Fruit fly (Drosophila melanogaster) whole organism, embryonic: ENCODE measurements around the gene Ythdf.

ENCODE experiments used
- ATbp ChIP-seq: fragments of 200-800 bp; sonication (Bioruptor generic); optimal IDR thresholded peaks from 2 replicates; lab custom pipeline; 2017; ENCODE audit warnings: missing biosample characterization, mild to moderate bottlenecking, missing genetic modification characterization, missing genetic modification reagents
- Atf-2 ChIP-seq: fragments of 200-800 bp; sonication (Bioruptor generic); optimal IDR thresholded peaks from 2 replicates; lab custom pipeline; 2016; ENCODE audit warnings: missing biosample characterization, missing genetic modification characterization
- Awh ChIP-seq: fragments of 200-800 bp; sonication (Bioruptor generic); IDR thresholded peaks from 2 replicates; pipeline ENCODE4, ENCODE4 v1.3.6; 2022; ENCODE audit warnings: missing biosample characterization, missing genetic modification characterization
- CG11093 ChIP-seq: fragments of 200-800 bp; sonication (Bioruptor generic); IDR thresholded peaks from 3 replicates; pipeline ENCODE4 v1.3.6; 2022; ENCODE audit warnings: missing biosample characterization, missing genetic modification characterization
- CG12744 ChIP-seq: fragments of 200-800 bp; sonication (Bioruptor generic); optimal IDR thresholded peaks from 2 replicates; lab custom pipeline; 2016; ENCODE audit warnings: missing biosample characterization, missing genetic modification characterization
- CG13894 ChIP-seq: fragments of 200-800 bp; sonication (Bioruptor generic); optimal IDR thresholded peaks from 3 replicates; lab custom pipeline; 2018; ENCODE audit warnings: missing biosample characterization, mild to moderate bottlenecking, missing genetic modification characterization, moderate library complexity
- CG15696 ChIP-seq: fragments of 200-800 bp; sonication (Bioruptor generic); optimal IDR thresholded peaks from 2 replicates; lab custom pipeline; 2019; ENCODE audit warnings: missing biosample characterization, mild to moderate bottlenecking, missing genetic modification characterization, moderate library complexity
- CG17829 ChIP-seq: fragments of 200-800 bp; optimal IDR thresholded peaks from 2 replicates; lab custom pipeline; 2019; ENCODE audit warnings: missing biosample characterization, mild to moderate bottlenecking, missing genetic modification characterization, moderate library complexity
- CG2199 ChIP-seq: fragments of 200-800 bp; sonication (Bioruptor generic); IDR thresholded peaks from 3 replicates; pipeline ENCODE4 v1.3.6; 2022; ENCODE audit warnings: missing biosample characterization, missing genetic modification characterization
- CG2678 ChIP-seq: fragments of 200-800 bp; sonication (Bioruptor generic); optimal IDR thresholded peaks from 3 replicates; lab custom pipeline; 2019; ENCODE audit warnings: missing biosample characterization, mild to moderate bottlenecking, missing genetic modification characterization, moderate library complexity
- CG2889 ChIP-seq: fragments of 200-800 bp; sonication (Bioruptor generic); IDR thresholded peaks from 3 replicates; pipeline ENCODE4 v1.3.6; 2022; ENCODE audit warnings: missing biosample characterization, missing genetic modification characterization
- CG34376 ChIP-seq: fragments of 200-800 bp; sonication (Bioruptor generic); optimal IDR thresholded peaks from 2 replicates; lab custom pipeline; 2018; ENCODE audit warnings: missing biosample characterization, mild to moderate bottlenecking, missing genetic modification characterization
- CG3847 ChIP-seq: fragments of 200-800 bp; sonication (Bioruptor generic); IDR thresholded peaks from 2 replicates; pipeline ENCODE4 v1.3.6; 2022; ENCODE audit warnings: missing biosample characterization, missing genetic modification characterization
- CG5245 ChIP-seq: fragments of 200-800 bp; sonication (Bioruptor generic); optimal IDR thresholded peaks from 3 replicates; lab custom pipeline; 2016; ENCODE audit warnings: missing biosample characterization, missing genetic modification characterization
- CG8281 ChIP-seq: fragments of 200-800 bp; sonication (Bioruptor generic); optimal IDR thresholded peaks from 2 replicates; lab custom pipeline; 2018; ENCODE audit warnings: missing biosample characterization, mild to moderate bottlenecking, missing genetic modification characterization, moderate library complexity
- CG9797 ChIP-seq: fragments of 200-800 bp; sonication (Bioruptor generic); optimal IDR thresholded peaks from 3 replicates; lab custom pipeline; 2018; ENCODE audit warnings: missing biosample characterization, mild to moderate bottlenecking, missing genetic modification characterization
- Camta ChIP-seq: fragments of 200-800 bp; sonication (Bioruptor generic); optimal IDR thresholded peaks from 2 replicates; lab custom pipeline; 2016; ENCODE audit warnings: missing biosample characterization, missing genetic modification characterization
- D ChIP-seq, 2 experiments: fragments of 200-800 bp in 1 of 2; fragments of >200 bp in 1 of 2; sonication (Bioruptor generic) in 1 of 2; optimal IDR thresholded peaks; 2 replicates in 1 of 2; 3 replicates in 1 of 2; lab custom pipeline; 2017; ENCODE audit warnings: mild to moderate bottlenecking in 1 of 2, missing biosample characterization in 1 of 2, missing genetic modification characterization in 1 of 2, missing genetic modification reagents in 1 of 2
- D19B ChIP-seq: fragments of 200-800 bp; sonication (Bioruptor generic); optimal IDR thresholded peaks from 2 replicates; lab custom pipeline; 2017; ENCODE audit warnings: missing biosample characterization, mild to moderate bottlenecking, missing genetic modification characterization
- Dll ChIP-seq: fragments of 200-800 bp; sonication (Bioruptor generic); IDR thresholded peaks from 4 replicates; pipeline ENCODE4 v1.3.6; 2022; ENCODE audit warnings: missing biosample characterization, missing genetic modification characterization; ENCODE audit not compliant: partially characterized antibody
- Lpt ChIP-seq: fragments of >200 bp; optimal IDR thresholded peaks from 2 replicates; lab custom pipeline; 2018; ENCODE audit warnings: missing biosample characterization, missing genetic modification characterization
- MBD-R2 ChIP-seq: fragments of 200-800 bp; sonication (Bioruptor generic); IDR thresholded peaks from 2 replicates; pipeline ENCODE4 v1.3.6; 2022; ENCODE audit warnings: missing biosample characterization, missing genetic modification characterization
- Med ChIP-seq: fragments of 200-800 bp; sonication (Bioruptor generic); peaks from one replicate; lab custom pipeline; 2016; ENCODE audit warnings: missing biosample characterization, missing genetic modification characterization, mild to moderate bottlenecking, inconsistent platforms, moderate library complexity
- Rfx ChIP-seq: fragments of 200-800 bp; sonication (Bioruptor generic); IDR thresholded peaks from 2 replicates; pipeline ENCODE4 v1.3.6; 2022; ENCODE audit warnings: missing biosample characterization, missing genetic modification characterization
- Scr ChIP-seq: fragments of 200-800 bp; sonication (Bioruptor generic); IDR thresholded peaks from 2 replicates; pipeline ENCODE4 v1.3.6; 2022; ENCODE audit warnings: missing biosample characterization, missing genetic modification characterization; ENCODE audit not compliant: partially characterized antibody
- Stat92E ChIP-seq, 3 experiments: fragments of >200 bp in 2 of 3; fragments of 200-800 bp in 1 of 3; sonication (Bioruptor generic) in 1 of 3; optimal IDR thresholded peaks; 2 replicates each; lab custom pipeline; 2017 to 2019; ENCODE audit warnings: missing biosample characterization in 3 of 3, missing genetic modification characterization in 3 of 3, mild to moderate bottlenecking in 1 of 3, moderate library complexity in 1 of 3
- ac ChIP-seq: fragments of 200-800 bp; sonication (Bioruptor generic); optimal IDR thresholded peaks from 3 replicates; lab custom pipeline; 2017; ENCODE audit warnings: missing biosample characterization, mild to moderate bottlenecking, missing genetic modification characterization
- bbx ChIP-seq: fragments of 200-800 bp; sonication (Bioruptor generic); IDR thresholded peaks from 2 replicates; pipeline ENCODE4 v1.3.6; 2022; ENCODE audit warnings: missing biosample characterization, missing genetic modification characterization; ENCODE audit not compliant: partially characterized antibody
- cad ChIP-seq: fragments of >200 bp; optimal IDR thresholded peaks from 2 replicates; lab custom pipeline; 2017; ENCODE audit warnings: missing biosample characterization, missing genetic modification characterization
- chn ChIP-seq: fragments of 200-800 bp; sonication (Bioruptor generic); optimal IDR thresholded peaks from 2 replicates; lab custom pipeline; 2016; ENCODE audit warnings: missing biosample characterization, missing genetic modification characterization
- dm ChIP-seq: fragments of 200-800 bp; sonication (Bioruptor generic); optimal IDR thresholded peaks from 3 replicates; lab custom pipeline; 2016; ENCODE audit warnings: missing biosample characterization, missing genetic modification characterization
- fu2 ChIP-seq: fragments of 200-800 bp; sonication (Bioruptor generic); optimal IDR thresholded peaks from 2 replicates; lab custom pipeline; 2016; ENCODE audit warnings: missing biosample characterization, missing genetic modification characterization
- grau ChIP-seq: fragments of 200-800 bp; optimal IDR thresholded peaks from 3 replicates; lab custom pipeline; 2019; ENCODE audit warnings: missing biosample characterization, mild to moderate bottlenecking, missing genetic modification characterization, moderate library complexity
- gsb-n ChIP-seq: fragments of 200-800 bp; sonication (Bioruptor generic); optimal IDR thresholded peaks from 3 replicates; lab custom pipeline; 2018; ENCODE audit warnings: missing biosample characterization, mild to moderate bottlenecking, missing genetic modification characterization
- her ChIP-seq: fragments of 200-800 bp; sonication (Bioruptor generic); optimal IDR thresholded peaks from 2 replicates; lab custom pipeline; 2016; ENCODE audit warnings: missing biosample characterization, missing genetic modification characterization
- hth ChIP-seq: fragments of >200 bp; optimal IDR thresholded peaks from 2 replicates; lab custom pipeline; 2017; ENCODE audit warnings: inconsistent platforms
- insv ChIP-seq, 2 experiments: fragments of 200-800 bp; sonication (Bioruptor generic); optimal IDR thresholded peaks; 3 replicates each; lab custom pipeline; 2016 to 2018; ENCODE audit warnings: missing biosample characterization in 2 of 2, missing genetic modification characterization in 2 of 2
- kni ChIP-seq: fragments of 200-800 bp; sonication (Bioruptor generic); optimal IDR thresholded peaks from 3 replicates; lab custom pipeline; 2017; ENCODE audit warnings: mild to moderate bottlenecking, missing biosample characterization, missing genetic modification reagents, missing genetic modification characterization
- lilli ChIP-seq: fragments of 200-800 bp; sonication (Bioruptor generic); optimal IDR thresholded peaks from 3 replicates; lab custom pipeline; 2016; ENCODE audit warnings: missing biosample characterization, missing genetic modification characterization
- phol ChIP-seq: fragments of 200-800 bp; sonication (Bioruptor generic); optimal IDR thresholded peaks from 3 replicates; lab custom pipeline; 2018; ENCODE audit warnings: missing biosample characterization, mild to moderate bottlenecking, missing genetic modification characterization, moderate library complexity
- pum ChIP-seq: fragments of 200-800 bp; sonication (Bioruptor generic); optimal IDR thresholded peaks from 2 replicates; lab custom pipeline; 2016; ENCODE audit warnings: missing biosample characterization, missing genetic modification characterization
- row ChIP-seq: fragments of 200-800 bp; sonication (Bioruptor generic); IDR thresholded peaks from 3 replicates; pipeline ENCODE4 v1.3.6; 2022; ENCODE audit warnings: missing biosample characterization, missing genetic modification characterization
- sens ChIP-seq: fragments of 200-800 bp; sonication (Bioruptor generic); peaks from one replicate; lab custom pipeline; 2016; ENCODE audit warnings: missing biosample characterization, missing genetic modification characterization
- so ChIP-seq: fragments of 200-800 bp; sonication (Bioruptor generic); IDR thresholded peaks from 3 replicates; pipeline ENCODE4 v1.3.6; 2022; ENCODE audit warnings: missing biosample characterization, missing genetic modification characterization
- tll ChIP-seq, 2 experiments: fragments of 200-800 bp in 1 of 2; fragments of >200 bp in 1 of 2; sonication (Bioruptor generic) in 1 of 2; optimal IDR thresholded peaks; 2 replicates each; lab custom pipeline; 2017 to 2019; ENCODE audit warnings: missing biosample characterization in 2 of 2, missing genetic modification characterization in 2 of 2, mild to moderate bottlenecking in 1 of 2, moderate library complexity in 1 of 2
- unc-4 ChIP-seq: fragments of 200-800 bp; sonication (Bioruptor generic); IDR thresholded peaks from 2 replicates; pipeline ENCODE4 v1.3.6; 2022; ENCODE audit warnings: missing biosample characterization, missing genetic modification characterization; ENCODE audit not compliant: partially characterized antibody
- zen ChIP-seq: fragments of 200-800 bp; sonication (Bioruptor generic); optimal IDR thresholded peaks from 3 replicates; lab custom pipeline; 2018; ENCODE audit warnings: missing biosample characterization, mild to moderate bottlenecking, missing genetic modification characterization, moderate library complexity
- zfh1 ChIP-seq: fragments of 200-800 bp; sonication (Bioruptor generic); IDR thresholded peaks from 3 replicates; pipeline ENCODE4 v1.3.6; 2022; ENCODE audit warnings: missing biosample characterization, missing genetic modification characterization

The Ythdf gene

dm6 chr3R:25078665-25079064, 39.6 kb upstream of the Ythdf start:
- TF ChIP-seq Atf-2 (GFP tag; lab: Kevin White, UChicago), result no peak
- TF ChIP-seq her (GFP tag; lab: Kevin White, UChicago), result no peak
- no peak for TF ChIP-seq CG34376 (GFP tag; lab: Kevin White, UChicago)
- peak; percentile 94 for TF ChIP-seq gsb-n
- peak; percentile 43 for TF ChIP-seq cad (GFP tag; lab: Kevin White, UChicago)
- no peak for TF ChIP-seq CG15696 (tag; lab: Kevin White, UChicago)
- TF ChIP-seq CG2889 (GFP tag; lab: Robert Waterston, UW), result no peak
- TF ChIP-seq Awh, result no peak
- TF ChIP-seq D19B (GFP tag; lab: Kevin White, UChicago), result peak; percentile 3
- TF ChIP-seq sens (GFP tag; lab: Kevin White, UChicago), result peak; percentile 44

dm6 chr3R:25077280-25077820, 38.3 kb upstream of the Ythdf start:
- TF ChIP-seq CG2678 (tag; lab: Kevin White, UChicago) (no peak), CG2199 (GFP tag; lab: Robert Waterston, UW) (peak; percentile 85; the same call in 2 of the 3 replicates), zen (tag; lab: Kevin White, UChicago) (peak; percentile 87), kni (GFP tag; lab: Kevin White, UChicago) (peak; percentile 23), CG3847 (no peak), hth (peak; percentile 50), Lpt (GFP tag; lab: Kevin White, UChicago) (no peak), CG9797 (GFP tag; lab: Kevin White, UChicago) (no peak), phol (tag; lab: Kevin White, UChicago) (no peak), D (optimal IDR thresholded peaks at IDR 0.05; lab: Kevin White, UChicago) (peak; percentile 16), D (GFP tag; optimal IDR thresholded peaks at IDR 0.05; lab: Kevin White, UChicago) (no peak), Med (GFP tag; lab: Kevin White, UChicago) (peak; percentile 64), sens (GFP tag; lab: Kevin White, UChicago) (peak; percentile 8), CG5245 (peak; percentile 25), so (GFP tag; lab: Robert Waterston, UW) (no peak), unc-4 (GFP tag; lab: Robert Waterston, UW) (no peak), zfh1 (GFP tag; lab: Robert Waterston, UW) (0 out of 3 replicates have a peak, but pooled peaks have one; percentile 14), Awh (no peak), fu2 (GFP tag; lab: Kevin White, UChicago) (no peak), tll (GFP tag; optimal IDR thresholded peaks at IDR 0.05; lab: Kevin White, UChicago) (peak in 1 of 2 experiments; percentile 89), Rfx (GFP tag; lab: Robert Waterston, UW) (no peak), ac (GFP tag; lab: Kevin White, UChicago) (peak; percentile 8), cad (GFP tag; lab: Kevin White, UChicago) (peak; percentile 75)

dm6 chr3R:25074558-25074964, 35.5 kb upstream of the Ythdf start, which contains the start of the genes shams and CG11920:
Gene shams (minus strand): TSS chr3R:25074607.
Gene CG11920 (plus strand): TSS chr3R:25074877.
- TF ChIP-seq pum (GFP tag; lab: Kevin White, UChicago) (no peak), grau (tag; lab: Kevin White, UChicago) (peak; percentile 32), insv (GFP tag; optimal IDR thresholded peaks at IDR 0.05; lab: Kevin White, UChicago) (no peak), row (peak; percentile 59), ATbp (GFP tag; lab: Kevin White, UChicago) (no peak), bbx (GFP tag; lab: Robert Waterston, UW) (peak; percentile 33; the same call in 1 of the 2 replicates), CG12744 (GFP tag; lab: Kevin White, UChicago) (no peak), Scr (GFP tag; lab: Robert Waterston, UW) (peak; percentile 66), CG11093 (GFP tag; lab: Robert Waterston, UW) (no peak), CG17829 (tag; lab: Kevin White, UChicago) (peak; percentile 69), dm (GFP tag; lab: Kevin White, UChicago) (peak; percentile 80), Camta (GFP tag; lab: Kevin White, UChicago) (no peak), MBD-R2 (GFP tag; lab: Robert Waterston, UW) (peak; percentile 62; the same call in 1 of the 2 replicates), Dll (GFP tag; lab: Robert Waterston, UW) (peak; percentile 73; the same call in 3 of the 4 replicates), CG13894 (tag; lab: Kevin White, UChicago) (no peak), CG8281 (tag; lab: Kevin White, UChicago) (no peak), chn (GFP tag; lab: Kevin White, UChicago) (no peak), lilli (GFP tag; lab: Kevin White, UChicago) (peak; percentile 29), Stat92E (GFP tag; optimal IDR thresholded peaks at IDR 0.05; lab: Kevin White, UChicago) (peak in 1 of 3 experiments; percentile 9)
